Fruit fly (Drosophila melanogaster) whole organism, embryonic: ENCODE results near the gene Ir92a.

ENCODE experiments used
- Atf3 ChIP-seq: fragments of 200-800 bp; sonication (Bioruptor generic); optimal IDR thresholded peaks from 3 replicates; lab custom pipeline; 2016; ENCODE audit warnings: missing biosample characterization, missing genetic modification characterization
- Bdp1 ChIP-seq: fragments of 200-800 bp; sonication (Bioruptor generic); optimal IDR thresholded peaks from 3 replicates; lab custom pipeline; 2016; ENCODE audit warnings: missing biosample characterization, missing genetic modification characterization
- C15 ChIP-seq: fragments of 200-800 bp; sonication (Bioruptor generic); IDR thresholded peaks from 3 replicates; pipeline ENCODE4 v1.3.6; 2022; ENCODE audit warnings: missing biosample characterization, missing genetic modification characterization
- CG10543 ChIP-seq: fragments of 200-800 bp; sonication (Bioruptor generic); optimal IDR thresholded peaks from 3 replicates; lab custom pipeline; 2017; ENCODE audit warnings: missing biosample characterization, mild to moderate bottlenecking, missing genetic modification characterization, moderate library complexity
- CG13296 ChIP-seq: fragments of 200-800 bp; sonication (Bioruptor generic); optimal IDR thresholded peaks from 3 replicates; lab custom pipeline; 2018; ENCODE audit warnings: missing biosample characterization, mild to moderate bottlenecking, missing genetic modification characterization
- CG13424 ChIP-seq: fragments of 200-800 bp; sonication (Bioruptor generic); optimal IDR thresholded peaks from 2 replicates; lab custom pipeline; 2019; ENCODE audit warnings: missing biosample characterization, mild to moderate bottlenecking, missing genetic modification characterization, moderate library complexity
- CG15514 ChIP-seq: fragments of 200-800 bp; sonication (Bioruptor generic); optimal IDR thresholded peaks from 3 replicates; lab custom pipeline; 2017; ENCODE audit warnings: missing biosample characterization, missing genetic modification characterization, mild to moderate bottlenecking, moderate library complexity, missing genetic modification reagents
- CG1603 ChIP-seq: fragments of 200-800 bp; sonication (Bioruptor generic); optimal IDR thresholded peaks from 2 replicates; lab custom pipeline; 2019; ENCODE audit warnings: missing biosample characterization, mild to moderate bottlenecking, missing genetic modification characterization, moderate library complexity
- CG16815 ChIP-seq: fragments of 200-800 bp; sonication (Bioruptor generic); optimal IDR thresholded peaks from 3 replicates; lab custom pipeline; 2017; ENCODE audit warnings: missing biosample characterization, mild to moderate bottlenecking, missing genetic modification characterization
- CG30431 ChIP-seq: fragments of 200-800 bp; sonication (Bioruptor generic); optimal IDR thresholded peaks from 2 replicates; lab custom pipeline; 2017; ENCODE audit warnings: missing biosample characterization, missing genetic modification characterization
- CG34376 ChIP-seq: fragments of 200-800 bp; sonication (Bioruptor generic); optimal IDR thresholded peaks from 2 replicates; lab custom pipeline; 2018; ENCODE audit warnings: missing biosample characterization, mild to moderate bottlenecking, missing genetic modification characterization
- CG3995 ChIP-seq: fragments of 200-800 bp; sonication (Bioruptor generic); optimal IDR thresholded peaks from 3 replicates; lab custom pipeline; 2016; ENCODE audit warnings: missing biosample characterization, missing genetic modification characterization
- CG42726 ChIP-seq: fragments of 200-800 bp; sonication (Bioruptor generic); IDR thresholded peaks from 2 replicates; pipeline ENCODE4 v1.3.6; 2022; ENCODE audit warnings: missing biosample characterization, missing genetic modification characterization; ENCODE audit not compliant: partially characterized antibody
- CG4328 ChIP-seq: fragments of 200-800 bp; sonication (Bioruptor generic); optimal IDR thresholded peaks from 3 replicates; lab custom pipeline; 2017; ENCODE audit warnings: missing biosample characterization, missing genetic modification reagents, missing genetic modification characterization
- CG5953 ChIP-seq: fragments of 200-800 bp; sonication (Bioruptor generic); IDR thresholded peaks from 2 replicates; pipeline ENCODE4 v1.3.6; 2022; ENCODE audit warnings: missing biosample characterization, missing genetic modification characterization
- CG6689 ChIP-seq: fragments of 200-800 bp; sonication (Bioruptor generic); IDR thresholded peaks from 2 replicates; pipeline ENCODE4 v1.3.6; 2022; ENCODE audit warnings: missing biosample characterization, missing genetic modification characterization
- CG7271 ChIP-seq: fragments of 200-800 bp; sonication (Bioruptor generic); optimal IDR thresholded peaks from 2 replicates; lab custom pipeline; 2018; ENCODE audit warnings: missing biosample characterization, mild to moderate bottlenecking, missing genetic modification characterization, moderate library complexity
- D19B ChIP-seq: fragments of 200-800 bp; sonication (Bioruptor generic); optimal IDR thresholded peaks from 2 replicates; lab custom pipeline; 2017; ENCODE audit warnings: missing biosample characterization, mild to moderate bottlenecking, missing genetic modification characterization
- Dfd ChIP-seq, 2 experiments: fragments of >200 bp; optimal IDR thresholded peaks; 2 replicates each; lab custom pipeline; 2017; ENCODE audit warnings: missing biosample characterization in 2 of 2, missing genetic modification characterization in 2 of 2
- Dp ChIP-seq: fragments of 200-800 bp; sonication (Bioruptor generic); optimal IDR thresholded peaks from 2 replicates; lab custom pipeline; 2018; ENCODE audit warnings: missing biosample characterization, mild to moderate bottlenecking, missing genetic modification characterization, moderate library complexity
- HLH54F ChIP-seq: fragments of 200-800 bp; sonication (Bioruptor generic); optimal IDR thresholded peaks from 3 replicates; lab custom pipeline; 2016; ENCODE audit warnings: missing biosample characterization, missing genetic modification characterization
- Lhr ChIP-seq: fragments of 200-800 bp; sonication (Bioruptor generic); optimal IDR thresholded peaks from 3 replicates; lab custom pipeline; 2017; ENCODE audit warnings: mild to moderate bottlenecking, missing biosample characterization, missing genetic modification reagents, missing genetic modification characterization
- MESR4 ChIP-seq: fragments of 200-800 bp; sonication (Bioruptor generic); optimal IDR thresholded peaks from 2 replicates; lab custom pipeline; 2018; ENCODE audit warnings: missing biosample characterization, mild to moderate bottlenecking, missing genetic modification characterization, moderate library complexity
- Med ChIP-seq: fragments of 200-800 bp; sonication (Bioruptor generic); peaks from one replicate; lab custom pipeline; 2016; ENCODE audit warnings: missing biosample characterization, missing genetic modification characterization, mild to moderate bottlenecking, inconsistent platforms, moderate library complexity
- Myb ChIP-seq: fragments of 200-800 bp; sonication (Bioruptor generic); optimal IDR thresholded peaks from 2 replicates; lab custom pipeline; 2016; ENCODE audit warnings: missing biosample characterization, missing genetic modification characterization
- Sin3A ChIP-seq: fragments of >200 bp; optimal IDR thresholded peaks from 2 replicates; lab custom pipeline; 2018
- Sox100B ChIP-seq: fragments of 200-800 bp; sonication (Bioruptor generic); optimal IDR thresholded peaks from 3 replicates; lab custom pipeline; 2018; ENCODE audit warnings: missing biosample characterization, mild to moderate bottlenecking, missing genetic modification characterization
- Tbp ChIP-seq: fragments of >200 bp; optimal IDR thresholded peaks from 2 replicates; lab custom pipeline; 2018; ENCODE audit warnings: missing biosample characterization, missing genetic modification characterization
- al ChIP-seq: fragments of 200-800 bp; sonication (Bioruptor generic); IDR thresholded peaks from 2 replicates; pipeline ENCODE4 v1.3.6; 2022; ENCODE audit warnings: missing biosample characterization, missing genetic modification characterization
- ap ChIP-seq: fragments of 200-800 bp; sonication (Bioruptor generic); IDR thresholded peaks from 2 replicates; pipeline ENCODE4 v1.3.6; 2022; ENCODE audit warnings: missing biosample characterization, missing genetic modification characterization
- cas ChIP-seq: fragments of 200-800 bp; sonication (Bioruptor generic); IDR thresholded peaks from 2 replicates; pipeline ENCODE4 v1.3.6; 2022; ENCODE audit warnings: missing biosample characterization, missing genetic modification characterization
- chif ChIP-seq, 2 experiments: fragments of 200-800 bp; sonication (Bioruptor generic); optimal IDR thresholded peaks; 3 replicates each; lab custom pipeline; 2016; ENCODE audit warnings: missing biosample characterization in 2 of 2, missing genetic modification characterization in 2 of 2
- chn ChIP-seq: fragments of 200-800 bp; sonication (Bioruptor generic); optimal IDR thresholded peaks from 2 replicates; lab custom pipeline; 2016; ENCODE audit warnings: missing biosample characterization, missing genetic modification characterization
- croc ChIP-seq: fragments of 200-800 bp; sonication (Bioruptor generic); conservative IDR thresholded peaks from 3 replicates; pipeline ENCODE4 v1.3.6; 2022; ENCODE audit warnings: missing biosample characterization, missing genetic modification characterization
- cwo ChIP-seq: fragments of 200-800 bp; sonication (Bioruptor generic); optimal IDR thresholded peaks from 3 replicates; lab custom pipeline; 2017; ENCODE audit warnings: missing biosample characterization, missing genetic modification characterization, mild to moderate bottlenecking, moderate library complexity, missing genetic modification reagents
- dm ChIP-seq: fragments of 200-800 bp; sonication (Bioruptor generic); optimal IDR thresholded peaks from 3 replicates; lab custom pipeline; 2016; ENCODE audit warnings: missing biosample characterization, missing genetic modification characterization
- dmrt99B ChIP-seq: fragments of 200-800 bp; sonication (Bioruptor generic); optimal IDR thresholded peaks from 2 replicates; lab custom pipeline; 2018; ENCODE audit warnings: missing biosample characterization, mild to moderate bottlenecking, missing genetic modification characterization, moderate library complexity
- fu2 ChIP-seq: fragments of 200-800 bp; sonication (Bioruptor generic); optimal IDR thresholded peaks from 2 replicates; lab custom pipeline; 2016; ENCODE audit warnings: missing biosample characterization, missing genetic modification characterization
- gcm ChIP-seq: fragments of 200-800 bp; sonication (Bioruptor generic); optimal IDR thresholded peaks from 2 replicates; lab custom pipeline; 2019; ENCODE audit warnings: missing biosample characterization, mild to moderate bottlenecking, missing genetic modification characterization, moderate library complexity
- grn ChIP-seq: fragments of 200-800 bp; sonication (Bioruptor generic); optimal IDR thresholded peaks from 3 replicates; lab custom pipeline; 2017; ENCODE audit warnings: missing biosample characterization, missing genetic modification characterization
- h ChIP-seq: fragments of >200 bp; optimal IDR thresholded peaks from 2 replicates; lab custom pipeline; 2017
- hkb ChIP-seq, 2 experiments: fragments of 200-800 bp in 1 of 2; fragments of >200 bp in 1 of 2; sonication (Bioruptor generic) in 1 of 2; IDR thresholded peaks in 1 of 2; optimal IDR thresholded peaks in 1 of 2; 2 replicates each; pipeline versions ENCODE4 v1.3.6 to Lab custom; 2017 to 2022; ENCODE audit warnings: missing biosample characterization in 1 of 2, missing genetic modification characterization in 1 of 2
- jumu ChIP-seq: fragments of 200-800 bp; sonication (Bioruptor generic); optimal IDR thresholded peaks from 3 replicates; lab custom pipeline; 2016; ENCODE audit warnings: missing biosample characterization, missing genetic modification characterization
- nerfin-1 ChIP-seq: fragments of 200-800 bp; sonication (Bioruptor generic); optimal IDR thresholded peaks from 3 replicates; lab custom pipeline; 2019; ENCODE audit warnings: missing biosample characterization, mild to moderate bottlenecking, missing genetic modification characterization, moderate library complexity
- pum ChIP-seq: fragments of 200-800 bp; sonication (Bioruptor generic); optimal IDR thresholded peaks from 2 replicates; lab custom pipeline; 2016; ENCODE audit warnings: missing biosample characterization, missing genetic modification characterization
- seq ChIP-seq: fragments of 200-800 bp; sonication (Bioruptor generic); IDR thresholded peaks from 2 replicates; pipeline ENCODE4 v1.3.6; 2022; ENCODE audit warnings: missing biosample characterization, missing genetic modification characterization
- shn ChIP-seq: fragments of 200-800 bp; sonication (Bioruptor generic); optimal IDR thresholded peaks from 3 replicates; lab custom pipeline; 2016; ENCODE audit warnings: missing biosample characterization, missing genetic modification characterization
- sob ChIP-seq: fragments of 200-800 bp; sonication (Bioruptor generic); IDR thresholded peaks from 2 replicates; pipeline ENCODE4 v1.3.6; 2022; ENCODE audit warnings: missing biosample characterization, missing genetic modification characterization
- unpg ChIP-seq: fragments of 200-800 bp; sonication (Bioruptor generic); optimal IDR thresholded peaks from 3 replicates; lab custom pipeline; 2018; ENCODE audit warnings: missing biosample characterization, mild to moderate bottlenecking, missing genetic modification characterization, moderate library complexity
- usp ChIP-seq: fragments of >200 bp; optimal IDR thresholded peaks from 2 replicates; lab custom pipeline; 2017; ENCODE audit warnings: missing biosample characterization, missing genetic modification characterization

Gene Ir92a

dm6 chr3R:20327572-20328483, 10.9 kb upstream of the Ir92a start, which contains the start of the genes CG4360 and Sirt2 (continued):
- TF ChIP-seq cas (GFP tag; lab: Robert Waterston, UW) (peak; percentile 56), fu2 (GFP tag; lab: Kevin White, UChicago) (peak; percentile 17), dm (peak; percentile 98), CG5953 (GFP tag; lab: Robert Waterston, UW) (no peak), jumu (peak; percentile 50), CG7271 (no peak), Bdp1 (GFP tag; lab: Kevin White, UChicago) (peak; percentile 42), ap (no peak), CG6689 (GFP tag; lab: Robert Waterston, UW) (no peak), gcm (peak; percentile 15), CG15514 (peak; percentile 77), usp (GFP tag; lab: Kevin White, UChicago) (no peak), al (GFP tag; lab: Robert Waterston, UW) (peak; percentile 50), seq (GFP tag; lab: Robert Waterston, UW) (no peak), CG4328 (no peak), Lhr (GFP tag; lab: Kevin White, UChicago) (peak; percentile 18), HLH54F (GFP tag; lab: Kevin White, UChicago) (peak; percentile 56), unpg (no peak), CG10543 (GFP tag; lab: Kevin White, UChicago) (peak; percentile 47), shn (GFP tag; lab: Kevin White, UChicago) (peak; percentile 47), chn (GFP tag; lab: Kevin White, UChicago) (peak; percentile 50), sob (GFP tag; lab: Robert Waterston, UW) (peak; percentile 58), CG30431 (no peak), Sox100B (no peak), Tbp (GFP tag; lab: Kevin White, UChicago) (no peak), Myb (GFP tag; lab: Kevin White, UChicago) (peak; percentile 72), CG13424 (peak; percentile 19), CG13296 (GFP tag; lab: Kevin White, UChicago) (no peak), Dfd (GFP tag; optimal IDR thresholded peaks at IDR 0.05; lab: Kevin White, UChicago) (no peak), CG3995 (peak; percentile 5), grn (no peak), Med (peak; percentile 95), D19B (GFP tag; lab: Kevin White, UChicago) (no peak), CG42726 (GFP tag; lab: Robert Waterston, UW) (peak; percentile 91), CG16815 (GFP tag; lab: Kevin White, UChicago) (peak; percentile 17), CG34376 (peak; percentile 15), pum (GFP tag; lab: Kevin White, UChicago) (peak; percentile 58), hkb (optimal IDR thresholded peaks at IDR 0.05; lab: Kevin White, UChicago) (no peak), hkb (GFP tag; IDR thresholded peaks at IDR 0.05; lab: Robert Waterston, UW) (no peak), nerfin-1 (tag; lab: Kevin White, UChicago) (peak; percentile 17), cwo (GFP tag; lab: Kevin White, UChicago) (no peak), CG1603 (tag; lab: Kevin White, UChicago) (no peak), Dp (GFP tag; lab: Kevin White, UChicago) (peak; percentile 33), chif (GFP tag; optimal IDR thresholded peaks at IDR 0.05; lab: Kevin White, UChicago) (peak in 1 of 2 experiments; percentile 1), croc (GFP tag; lab: Robert Waterston, UW) (no peak), Sin3A (lab: Kevin White, UChicago) (peak; percentile 55), C15 (GFP tag; lab: Robert Waterston, UW) (no peak), Atf3 (GFP tag; lab: Kevin White, UChicago) (peak; percentile 38), dmrt99B (tag; lab: Kevin White, UChicago) (no peak), MESR4 (GFP tag; lab: Kevin White, UChicago) (peak; percentile 98), h (lab: Kevin White, UChicago) (no peak)
